Worm (Caenorhabditis elegans) whole organism, young adult: ENCODE data around the gene nac-1.

ENCODE experiments used
- F33H1.4 ChIP-seq: fragments of 200-800 bp; sonication (Bioruptor generic); IDR thresholded peaks from 2 replicates; pipeline ENCODE4 v1.3.6; 2022; ENCODE audit warnings: missing genetic modification reagents, missing genetic modification characterization, missing compliant biosample characterization
- Y56A3A.18 ChIP-seq: fragments of 200-800 bp; sonication (Bioruptor generic); IDR thresholded peaks from 2 replicates; pipeline ENCODE4 v1.3.6; 2022; ENCODE audit warnings: missing genetic modification reagents, missing genetic modification characterization, missing compliant biosample characterization
- dpff-1 ChIP-seq: sonication (generic microtip); optimal IDR thresholded peaks from 2 replicates; lab custom pipeline; 2017; ENCODE audit warnings: mild to moderate bottlenecking, missing genetic modification characterization, missing compliant biosample characterization
- hrde-1 ChIP-seq: sonication (generic microtip); optimal IDR thresholded peaks from 2 replicates; lab custom pipeline; 2016; ENCODE audit warnings: missing genetic modification characterization, mild to moderate bottlenecking, missing compliant biosample characterization, moderate library complexity, missing genotype, missing genetic modification reagents, borderline replicate concordance
- let-526 ChIP-seq: fragments of 200-800 bp; sonication (Bioruptor generic); IDR thresholded peaks from 2 replicates; pipeline ENCODE4 v1.3.6; 2022; ENCODE audit warnings: missing genetic modification reagents, missing genetic modification characterization, missing compliant biosample characterization
- nfya-2 ChIP-seq: fragments of 200-800 bp; sonication (Bioruptor generic); IDR thresholded peaks from 2 replicates; pipeline ENCODE4 v1.3.6; 2022; ENCODE audit warnings: missing genetic modification reagents, missing genetic modification characterization, missing compliant biosample characterization
- snpc-4 ChIP-seq, 5 experiments: fragments of 150-350 bp in 1 of 5; sonication (generic microtip) in 4 of 5; optimal IDR thresholded peaks; 2 replicates each; lab custom pipeline; 2014 to 2018; ENCODE audit warnings: missing genetic modification characterization in 5 of 5, missing biosample characterization in 3 of 5, antibody characterized with exemption in 2 of 5, mild to moderate bottlenecking in 2 of 5, missing compliant biosample characterization in 2 of 5, missing genotype in 2 of 5, moderate library complexity in 2 of 5, missing genetic modification reagents in 1 of 5
- somi-1 ChIP-seq: fragments of 200-800 bp; sonication (Bioruptor generic); optimal IDR thresholded peaks from 2 replicates; lab custom pipeline; 2018; ENCODE audit warnings: mild to moderate bottlenecking, missing genetic modification characterization, missing compliant biosample characterization
- ztf-25 ChIP-seq: fragments of 200-800 bp; sonication (Bioruptor generic); IDR thresholded peaks from 2 replicates; pipeline ENCODE4 v1.3.6; 2022; ENCODE audit warnings: missing genetic modification reagents, missing genetic modification characterization, missing compliant biosample characterization

DNA sequence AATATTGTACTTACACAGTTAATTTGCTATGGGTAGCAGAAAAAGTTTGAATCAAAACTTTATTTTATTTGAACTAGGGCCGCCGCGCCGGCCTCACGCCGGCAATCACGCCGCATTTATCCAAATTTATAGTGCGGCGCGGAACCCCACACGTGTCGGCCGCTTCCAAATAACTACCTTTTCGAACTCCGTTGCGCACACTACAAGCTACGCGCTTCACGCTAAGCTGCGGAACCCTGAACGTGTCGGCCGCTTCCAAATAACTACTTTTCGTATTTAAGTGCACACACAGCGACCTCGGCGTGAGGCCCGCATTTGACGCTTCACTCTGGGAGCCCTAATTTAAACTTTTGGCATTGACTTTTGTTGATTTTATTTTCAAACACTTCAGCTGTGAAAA lies 36.5 kb downstream of the nac-1 start:
- TF ChIP-seq dpff-1 (tag; lab: Kevin White, UChicago) (no peak), snpc-4 (GFP tag; optimal IDR thresholded peaks at IDR 0.05; lab: Kevin White, UChicago) (peak; percentile 12), snpc-4 (tag; optimal IDR thresholded peaks at IDR 0.05; lab: Kevin White, UChicago) (peak in 2 of 4 experiments; percentile 77 to 88), nfya-2 (GFP tag; lab: Robert Waterston, UW) (no peak), Y56A3A.18 (no peak), F33H1.4 (GFP tag; lab: Robert Waterston, UW) (no peak), hrde-1 (tag; lab: Kevin White, UChicago) (no peak), somi-1 (GFP tag; lab: Kevin White, UChicago) (no peak), let-526 (no peak), ztf-25 (GFP tag; lab: Robert Waterston, UW) (no peak)
